Fruit fly (Drosophila melanogaster) whole organism: ENCODE measurements around the gene CG32248.

Experiments used
- pan ChIP-seq: fragments of >200 bp; optimal IDR thresholded peaks from 2 replicates; lab custom pipeline; 2017
- psq ChIP-seq: fragments of >200 bp; optimal IDR thresholded peaks from 2 replicates; lab custom pipeline; 2017

DNA sequence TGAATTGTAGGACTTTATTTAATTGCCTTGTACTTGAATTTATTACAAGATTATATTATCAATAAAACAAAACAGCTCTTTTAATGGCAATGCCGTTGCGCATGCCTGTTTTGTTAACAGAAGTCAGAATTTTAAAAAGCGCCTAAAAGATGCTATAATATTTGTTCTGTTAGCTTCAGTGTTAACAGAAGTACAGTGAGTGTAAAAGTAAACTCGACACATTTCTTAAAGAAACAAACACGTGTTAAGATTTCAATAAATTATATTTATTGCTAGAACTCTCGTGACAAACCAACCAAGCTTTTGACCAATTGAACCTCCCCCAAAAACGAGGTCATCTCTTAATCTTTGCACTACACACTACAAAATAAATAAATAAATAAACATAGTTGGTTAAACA lies 29.9 kb downstream of the CG32248 start:
- TF ChIP-seq psq, result no peak
- no peak for TF ChIP-seq pan (lab: Kevin White, UChicago)
